Fruit fly (Drosophila melanogaster): ENCODE measurements around the gene CG15020.

Gene CG15020

dm6 chr3L:4378895-4379294, 42.6 kb upstream of the CG15020 start (continued):
- TF ChIP-seq CG14441 (GFP tag; IDR thresholded peaks at IDR 0.05) (peak; percentile 62), CG14710 (tag; optimal IDR thresholded peaks at IDR 0.05) (peak; percentile 7), Hsf (GFP tag; optimal IDR thresholded peaks at IDR 0.05) (peak; percentile 52), CG4730 (GFP tag; IDR thresholded peaks at IDR 0.05) (no peak), CrebB (tag; optimal IDR thresholded peaks at IDR 0.05) (no peak), CG7928 (GFP tag; optimal IDR thresholded peaks at IDR 0.05) (no peak), NfI (GFP tag; optimal IDR thresholded peaks at IDR 0.05) (peak; percentile 67), Dip3 (GFP tag; optimal IDR thresholded peaks at IDR 0.05) (peak; percentile 38), otp (GFP tag; IDR thresholded peaks at IDR 0.05) (0 out of 3 replicates have a peak, but pooled peaks have one; percentile 13), tio (GFP tag; optimal IDR thresholded peaks at IDR 0.05) (peak; percentile 50), CG6254 (GFP tag; optimal IDR thresholded peaks at IDR 0.05) (peak; percentile 31), az2 (GFP tag; optimal IDR thresholded peaks at IDR 0.05) (peak; percentile 38), Awh (GFP tag; IDR thresholded peaks at IDR 0.05) (no peak), CG15514 (GFP tag; optimal IDR thresholded peaks at IDR 0.05) (peak; percentile 30), D19B (GFP tag; optimal IDR thresholded peaks at IDR 0.05) (peak; percentile 7), CG15269 (tag; optimal IDR thresholded peaks at IDR 0.05) (peak; percentile 78), CG33557 (GFP tag; optimal IDR thresholded peaks at IDR 0.05) (no peak), CG11695 (GFP tag; IDR thresholded peaks at IDR 0.05) (peak; percentile 63; the same call in 2 of the 3 replicates), CG33213 (GFP tag; optimal IDR thresholded peaks at IDR 0.05) (peak; percentile 12), Nf-YC (tag; optimal IDR thresholded peaks at IDR 0.05) (peak; percentile 32), Sox100B (GFP tag; optimal IDR thresholded peaks at IDR 0.05) (peak; percentile 55), CG2712 (tag; optimal IDR thresholded peaks at IDR 0.05) (peak; percentile 48), CG14014 (GFP tag; IDR thresholded peaks at IDR 0.05) (peak; percentile 67), sim (GFP tag; IDR thresholded peaks at IDR 0.05) (peak; percentile 32; the same call in 1 of the 2 replicates), fu2 (GFP tag; optimal IDR thresholded peaks at IDR 0.05) (peak; percentile 12), lmd (GFP tag; IDR thresholded peaks at IDR 0.05) (peak; percentile 69), CG32532 (GFP tag; IDR thresholded peaks at IDR 0.05) (peak; percentile 59; the same call in 1 of the 2 replicates), Aef1 (GFP tag; IDR thresholded peaks at IDR 0.05) (peak; percentile 38; the same call in 2 of the 3 replicates), CG3847 (GFP tag; IDR thresholded peaks at IDR 0.05) (peak; percentile 55), CG7839 (tag; optimal IDR thresholded peaks at IDR 0.05) (peak; percentile 71), ara (GFP tag; IDR thresholded peaks at IDR 0.05) (no peak), tgo (GFP tag; IDR thresholded peaks at IDR 0.05) (peak; percentile 53; the same call in 2 of the 3 replicates), Dbx (GFP tag; IDR thresholded peaks at IDR 0.05) (peak; percentile 77), CG9817 (tag; optimal IDR thresholded peaks at IDR 0.05) (peak; percentile 22), CG10147 (GFP tag; optimal IDR thresholded peaks at IDR 0.05) (peak; percentile 67), zfh1 (GFP tag; IDR thresholded peaks at IDR 0.05) (no peak; the same call in 2 of the 3 replicates), CoRest (tag; optimal IDR thresholded peaks at IDR 0.05) (peak; percentile 69), pnt (GFP tag; optimal IDR thresholded peaks at IDR 0.05) (no peak), CG5180 (GFP tag; optimal IDR thresholded peaks at IDR 0.05) (peak; percentile 34), slou (GFP tag; optimal IDR thresholded peaks at IDR 0.05) (peak; percentile 39), CG12769 (tag; optimal IDR thresholded peaks at IDR 0.05) (peak; percentile 31), CG13894 (tag; optimal IDR thresholded peaks at IDR 0.05) (peak; percentile 64), chn (GFP tag; optimal IDR thresholded peaks at IDR 0.05) (no peak), Asciz (GFP tag; optimal IDR thresholded peaks at IDR 0.05) (peak; percentile 33), bab2 (GFP tag; optimal IDR thresholded peaks at IDR 0.05) (peak; percentile 7), CG2120 (GFP tag; optimal IDR thresholded peaks at IDR 0.05) (peak; percentile 81), CTCF (GFP tag; optimal IDR thresholded peaks at IDR 0.05) (no peak), mld (GFP tag; IDR thresholded peaks at IDR 0.05; ENCODE audit: partially characterized antibody) (no peak), CG3281 (GFP tag; optimal IDR thresholded peaks at IDR 0.05) (peak; percentile 65), Hand (GFP tag; optimal IDR thresholded peaks at IDR 0.05) (peak; percentile 82), wek (GFP tag; optimal IDR thresholded peaks at IDR 0.05) (no peak)

Data from whole organism, embryonic.